Worm (Caenorhabditis elegans): ENCODE results near the gene slc-36.1.

slc-36.1 gene

DNA sequence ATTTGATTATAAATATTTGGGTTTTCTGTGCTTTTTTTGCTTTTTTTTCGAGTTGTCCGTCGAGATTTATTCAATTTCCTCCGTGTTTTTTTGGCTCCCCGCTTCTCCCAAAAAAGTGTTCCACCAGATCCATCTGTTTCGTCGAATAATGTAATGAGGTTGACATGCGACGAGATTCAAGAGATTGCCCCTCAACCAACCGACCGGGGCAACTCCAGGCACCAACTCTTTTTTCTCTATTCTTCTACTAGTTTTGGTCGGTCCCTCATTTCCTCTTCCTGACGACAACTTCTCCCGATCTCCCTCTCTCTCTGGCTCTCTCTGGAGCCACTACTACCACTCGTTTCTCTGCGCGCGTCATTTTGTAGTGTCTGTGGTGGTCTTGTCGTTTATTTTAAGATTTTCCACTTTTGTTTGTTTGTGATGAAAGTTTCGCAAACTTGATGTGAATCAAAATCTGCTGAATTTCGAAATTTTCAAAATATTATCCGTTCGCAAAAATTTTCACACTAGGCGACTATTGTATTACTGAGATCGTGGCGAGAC, 40.6 kb downstream of the slc-36.1 start (continued):
- TF ChIP-seq egl-27 (tag; optimal IDR thresholded peaks at IDR 0.05): no peak
- no peak for TF ChIP-seq sptf-1 (tag; optimal IDR thresholded peaks at IDR 0.05)
- 0 out of 2 replicates have a peak, but pooled peaks have one; percentile 12 for TF ChIP-seq isw-1 (GFP tag; IDR thresholded peaks at IDR 0.05)
- no peak for TF ChIP-seq ets-5 (GFP tag; IDR thresholded peaks at IDR 0.05)
- TF ChIP-seq mef-2 (tag; optimal IDR thresholded peaks at IDR 0.05): no peak
- TF ChIP-seq nhr-11 (tag; optimal IDR thresholded peaks at IDR 0.05): no peak
- no peak for TF ChIP-seq C16A3.4 (tag; optimal IDR thresholded peaks at IDR 0.05)
- no peak for TF ChIP-seq pax-3 (tag; optimal IDR thresholded peaks at IDR 0.05)
- TF ChIP-seq rnt-1 (tag; optimal IDR thresholded peaks at IDR 0.05): no peak
- TF ChIP-seq C34B4.2 (tag; optimal IDR thresholded peaks at IDR 0.05): no peak
- no peak for TF ChIP-seq lin-39 (tag; optimal IDR thresholded peaks at IDR 0.05)
- TF ChIP-seq unc-130 (tag; optimal IDR thresholded peaks at IDR 0.05): no peak
- TF ChIP-seq snu-23 (GFP tag; optimal IDR thresholded peaks at IDR 0.05): no peak
- TF ChIP-seq nhr-28 (tag; optimal IDR thresholded peaks at IDR 0.05): no peak
- TF ChIP-seq zip-4 (GFP tag; optimal IDR thresholded peaks at IDR 0.05): no peak
- TF ChIP-seq fkh-8 (tag; optimal IDR thresholded peaks at IDR 0.05): peak; percentile 9
- TF ChIP-seq C04F5.9 (tag; optimal IDR thresholded peaks at IDR 0.05): no peak
- TF ChIP-seq lsy-2 (tag; optimal IDR thresholded peaks at IDR 0.05): peak in 1 of 2 experiments; percentile 18
- TF ChIP-seq dpl-1 (GFP tag; optimal IDR thresholded peaks at IDR 0.05): no peak
- TF ChIP-seq ztf-4 (tag; optimal IDR thresholded peaks at IDR 0.05): no peak
- TF ChIP-seq aha-1 (tag; optimal IDR thresholded peaks at IDR 0.05): no peak
- TF ChIP-seq jun-1 (tag; optimal IDR thresholded peaks at IDR 0.05): no peak
- no peak for TF ChIP-seq nhr-77 (tag; optimal IDR thresholded peaks at IDR 0.05)
- TF ChIP-seq dsc-1 (tag; optimal IDR thresholded peaks at IDR 0.05): peak; percentile 66
- no peak for TF ChIP-seq blmp-1 (tag; optimal IDR thresholded peaks at IDR 0.05)
- TF ChIP-seq nhr-90 (tag; optimal IDR thresholded peaks at IDR 0.05; ENCODE audit: poor library complexity): no peak
- no peak for TF ChIP-seq skn-1 (tag; optimal IDR thresholded peaks at IDR 0.05)
- no peak for TF ChIP-seq fkh-10 (GFP tag; optimal IDR thresholded peaks at IDR 0.05)
- TF ChIP-seq nhr-12 (tag; optimal IDR thresholded peaks at IDR 0.05): no peak
- TF ChIP-seq ceh-82 (tag; optimal IDR thresholded peaks at IDR 0.05): peak in 2 of 3 experiments; percentile 7 to 48
- no peak for TF ChIP-seq ama-1 (optimal IDR thresholded peaks at IDR 0.05)
- TF ChIP-seq F16B12.6 (tag; optimal IDR thresholded peaks at IDR 0.05): no peak
- peak; percentile 77 for TF ChIP-seq lin-14 (GFP tag; optimal IDR thresholded peaks at IDR 0.05)
- TF ChIP-seq unc-86 (tag; optimal IDR thresholded peaks at IDR 0.05): no peak

DNA sequence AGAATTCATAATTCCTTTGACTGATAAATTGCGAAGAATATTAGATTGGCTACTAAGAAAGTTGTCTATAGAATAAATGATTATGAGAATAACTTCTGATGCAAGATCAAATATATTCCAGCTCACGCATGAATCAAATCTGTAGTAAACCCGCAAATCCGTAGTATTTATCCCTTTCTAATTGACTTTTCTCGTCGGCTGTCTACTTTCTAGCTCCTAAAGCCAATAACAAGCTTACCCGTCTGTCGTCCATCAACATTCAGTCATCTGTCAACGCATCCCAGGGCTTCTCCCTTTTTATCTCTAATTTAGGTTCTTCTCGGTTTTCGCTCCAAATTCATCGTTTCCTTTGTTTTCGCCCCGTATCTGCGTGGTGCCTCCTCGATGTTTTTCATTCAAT, 41.6 kb downstream of the slc-36.1 start:
- TF ChIP-seq nhr-85 (tag) (no peak), ceh-82 (tag; optimal IDR thresholded peaks at IDR 0.05) (peak in 1 of 3 experiments; percentile 6), ets-5 (GFP tag; IDR thresholded peaks at IDR 0.05) (no peak), nhr-47 (tag; optimal IDR thresholded peaks at IDR 0.05) (peak; percentile 28), nhr-71 (tag; optimal IDR thresholded peaks at IDR 0.05) (peak; percentile 10), dsc-1 (tag; optimal IDR thresholded peaks at IDR 0.05) (peak; percentile 78), fkh-8 (tag; optimal IDR thresholded peaks at IDR 0.05) (peak; percentile 21)

DNA sequence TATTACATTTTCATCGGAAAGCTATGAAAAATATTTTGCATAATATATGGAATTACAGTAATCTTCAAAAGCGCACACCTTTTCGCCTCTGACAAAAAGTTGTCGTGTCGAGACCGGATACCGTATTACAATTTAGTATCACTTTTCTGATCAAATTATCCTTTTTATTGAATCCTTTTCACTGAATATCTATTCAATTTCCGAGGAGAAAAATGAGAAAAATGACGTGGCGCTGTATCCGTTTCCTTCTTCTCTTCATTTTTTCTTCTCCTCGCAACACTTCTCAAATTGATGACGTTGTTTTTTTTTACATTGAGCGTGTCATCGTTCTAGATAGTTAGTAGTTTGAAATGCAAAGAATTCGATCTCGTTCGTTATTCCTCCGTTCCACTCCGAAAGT, 43.7 kb downstream of the slc-36.1 start:
- no peak for TF ChIP-seq mep-1 (tag; optimal IDR thresholded peaks at IDR 0.05)
- peak; percentile 66 for TF ChIP-seq lin-14 (GFP tag; optimal IDR thresholded peaks at IDR 0.05)
- no peak for TF ChIP-seq unc-130 (tag; optimal IDR thresholded peaks at IDR 0.05)
- TF ChIP-seq nhr-71 (tag; optimal IDR thresholded peaks at IDR 0.05): peak; percentile 3
- TF ChIP-seq nhr-77 (tag; optimal IDR thresholded peaks at IDR 0.05): no peak
- no peak for TF ChIP-seq aha-1 (tag; optimal IDR thresholded peaks at IDR 0.05)
- no peak for TF ChIP-seq fkh-8 (tag; optimal IDR thresholded peaks at IDR 0.05)
- TF ChIP-seq lsy-2 (tag; optimal IDR thresholded peaks at IDR 0.05): peak in 1 of 2 experiments; percentile 12
- TF ChIP-seq nhr-76 (tag; optimal IDR thresholded peaks at IDR 0.05): no peak

Data from whole organism, L1 larva.